Fruit fly (Drosophila melanogaster) whole organism: ENCODE measurements around the gene CG31265.

ENCODE experiments used
- CG8478 ChIP-seq: fragments of >200 bp; optimal IDR thresholded peaks from 2 replicates; lab custom pipeline; 2018; ENCODE audit warnings: inconsistent platforms
- Dll ChIP-seq: fragments of >200 bp; optimal IDR thresholded peaks from 2 replicates; lab custom pipeline; 2017
- EcR ChIP-seq, 2 experiments: fragments of >200 bp; optimal IDR thresholded peaks; 2 replicates each; lab custom pipeline; 2017; ENCODE audit warnings: missing biosample characterization in 2 of 2, missing genetic modification characterization in 2 of 2, missing genetic modification reagents in 2 of 2
- pan ChIP-seq: fragments of >200 bp; optimal IDR thresholded peaks from 2 replicates; lab custom pipeline; 2017
- psq ChIP-seq: fragments of >200 bp; optimal IDR thresholded peaks from 2 replicates; lab custom pipeline; 2017
- usp ChIP-seq: fragments of >200 bp; optimal IDR thresholded peaks from 2 replicates; lab custom pipeline; 2017; ENCODE audit warnings: missing biosample characterization, missing genetic modification characterization, mixed read lengths

Gene CG31265

dm6 chr3R:17126838-17127237 lies 1.2 kb upstream of the CG31265 start, which contains the start of the genes CG17477 and CG31269:
Gene CG17477, minus strand, starts transcription at chr3R:17126938.
Gene CG31269, plus strand, starts transcription at chr3R:17127126.
- TF ChIP-seq psq (lab: Kevin White, UChicago) (no peak), pan (no peak), EcR (GFP tag; optimal IDR thresholded peaks at IDR 0.05; lab: Kevin White, UChicago) (no peak), Dll (lab: Kevin White, UChicago) (no peak), CG8478 (lab: Kevin White, UChicago) (no peak), usp (GFP tag; lab: Kevin White, UChicago) (no peak)

DNA sequence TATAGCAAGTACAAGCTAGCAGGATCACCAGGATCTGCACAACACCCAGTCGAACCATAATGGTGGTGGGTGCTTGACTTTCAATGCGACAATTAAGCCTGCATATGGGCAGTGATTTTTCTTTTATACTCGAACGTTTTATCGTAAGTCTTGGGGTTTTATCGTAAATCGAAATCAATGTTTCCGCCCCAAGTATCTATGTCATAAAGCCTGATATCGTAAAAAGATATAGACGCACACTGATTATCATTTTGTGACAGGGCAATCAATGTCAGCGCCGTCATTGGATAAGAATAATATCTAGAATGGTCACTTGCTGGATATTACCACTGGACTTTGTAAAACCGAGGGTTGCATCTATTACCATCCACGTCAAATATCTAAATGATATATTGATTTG lies 2.3 kb downstream of the CG31265 start, which contains the start of gene CG17475:
Gene CG17475 (minus strand): TSS at position 101 of the 400 bp plus-strand sequence.
- no peak for TF ChIP-seq usp (GFP tag; lab: Kevin White, UChicago)
- TF ChIP-seq EcR (GFP tag; optimal IDR thresholded peaks at IDR 0.05; lab: Kevin White, UChicago) = no peak
- TF ChIP-seq CG8478 (lab: Kevin White, UChicago) = no peak
- TF ChIP-seq psq (lab: Kevin White, UChicago) = no peak
- TF ChIP-seq pan = no peak
- no peak for TF ChIP-seq Dll (lab: Kevin White, UChicago)

dm6 chr3R:17132098-17132712 lies 4.2 kb downstream of the CG31265 start, which contains the start of the genes CG4053 and CG31266:
Gene CG4053, minus strand, starts transcription at chr3R:17132198.
Gene CG31266, plus strand, starts transcription at chr3R:17132662.
- TF ChIP-seq EcR (GFP tag; optimal IDR thresholded peaks at IDR 0.05; lab: Kevin White, UChicago) = no peak
- no peak for TF ChIP-seq usp (GFP tag; lab: Kevin White, UChicago)
- no peak for TF ChIP-seq pan
- TF ChIP-seq CG8478 (lab: Kevin White, UChicago) = no peak
- no peak for TF ChIP-seq psq (lab: Kevin White, UChicago)
- TF ChIP-seq Dll (lab: Kevin White, UChicago) = no peak

dm6 chr3R:17133897-17134296 lies 5.9 kb downstream of the CG31265 start, which contains the start of gene CG31267:
Gene CG31267, plus strand, starts transcription at chr3R:17134197.
- TF ChIP-seq usp (GFP tag; lab: Kevin White, UChicago) (no peak), EcR (GFP tag; optimal IDR thresholded peaks at IDR 0.05; lab: Kevin White, UChicago) (no peak), psq (lab: Kevin White, UChicago) (no peak), CG8478 (lab: Kevin White, UChicago) (no peak), pan (no peak), Dll (lab: Kevin White, UChicago) (no peak)

- TF ChIP-seq Dll (lab: Kevin White, UChicago) (no peak), EcR (GFP tag; optimal IDR thresholded peaks at IDR 0.05; lab: Kevin White, UChicago) (no peak), psq (lab: Kevin White, UChicago) (no peak), pan (no peak), usp (GFP tag; lab: Kevin White, UChicago) (no peak), CG8478 (lab: Kevin White, UChicago) (no peak)
These were observed 7.7 kb downstream of the CG31265 start, which contains the start of gene CG5246 for dm6 chr3R:17135747-17136146. Gene CG5246, plus strand, starts transcription at chr3R:17136111.

DNA sequence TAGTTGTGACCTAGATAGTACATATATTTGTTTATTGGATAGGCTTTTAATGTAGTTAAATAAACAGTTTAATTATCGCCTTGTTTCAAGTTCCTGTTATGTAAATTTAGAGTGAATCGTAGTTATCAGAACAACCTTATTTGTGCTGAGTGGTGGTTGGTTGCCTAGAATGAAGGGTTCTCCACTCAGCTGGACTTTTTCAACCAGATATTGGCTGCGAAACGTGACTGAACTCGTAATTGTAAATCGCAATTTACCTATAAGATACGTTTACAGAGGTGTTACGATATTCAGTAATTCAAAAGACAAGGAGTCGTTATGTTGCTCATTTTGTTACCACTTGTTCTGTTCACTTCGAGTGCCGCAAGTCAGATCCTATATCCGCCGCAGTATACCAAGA lies 9.6 kb downstream of the CG31265 start, which contains the start of gene CG5255:
Gene CG5255 (plus strand): TSS at position 301 of the 400 bp plus-strand sequence.
- TF ChIP-seq CG8478 (lab: Kevin White, UChicago) (no peak), usp (GFP tag; lab: Kevin White, UChicago) (no peak), psq (lab: Kevin White, UChicago) (no peak), Dll (lab: Kevin White, UChicago) (no peak), pan (no peak), EcR (GFP tag; optimal IDR thresholded peaks at IDR 0.05; lab: Kevin White, UChicago) (no peak)

- TF ChIP-seq Dll (lab: Kevin White, UChicago) (no peak), psq (lab: Kevin White, UChicago) (no peak), CG8478 (lab: Kevin White, UChicago) (no peak), usp (GFP tag; lab: Kevin White, UChicago) (no peak), EcR (GFP tag; optimal IDR thresholded peaks at IDR 0.05; lab: Kevin White, UChicago) (no peak), pan (no peak)
These were observed 10.7 kb downstream of the CG31265 start, which contains the start of gene CG5265 for dm6 chr3R:17138699-17139098. Gene CG5265, plus strand, starts transcription at chr3R:17138999.

DNA sequence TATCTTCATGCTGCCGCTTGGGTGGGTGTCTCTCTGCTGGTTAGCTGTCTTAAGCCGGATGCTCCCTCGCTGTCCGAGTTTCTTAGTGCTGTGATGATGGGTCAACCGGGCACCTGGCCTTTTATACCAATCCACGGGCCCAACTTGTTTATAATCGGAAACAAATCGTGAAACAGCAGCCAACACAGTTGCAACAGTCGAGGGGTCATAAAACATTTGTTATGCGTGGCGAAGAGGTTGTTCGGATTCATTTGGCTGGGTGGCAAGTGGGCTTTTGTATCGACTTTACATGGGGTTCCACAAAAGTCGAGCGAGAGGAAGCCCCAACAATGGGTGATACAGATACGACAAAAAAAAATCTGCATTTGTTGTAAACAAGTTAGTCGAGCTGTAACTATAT lies 14.3 kb downstream of the CG31265 start, which contains the start of gene TwdlW:
Gene TwdlW (minus strand): TSS at position 101 of the 400 bp plus-strand sequence.
- no peak for TF ChIP-seq usp (GFP tag; lab: Kevin White, UChicago)

DNA sequence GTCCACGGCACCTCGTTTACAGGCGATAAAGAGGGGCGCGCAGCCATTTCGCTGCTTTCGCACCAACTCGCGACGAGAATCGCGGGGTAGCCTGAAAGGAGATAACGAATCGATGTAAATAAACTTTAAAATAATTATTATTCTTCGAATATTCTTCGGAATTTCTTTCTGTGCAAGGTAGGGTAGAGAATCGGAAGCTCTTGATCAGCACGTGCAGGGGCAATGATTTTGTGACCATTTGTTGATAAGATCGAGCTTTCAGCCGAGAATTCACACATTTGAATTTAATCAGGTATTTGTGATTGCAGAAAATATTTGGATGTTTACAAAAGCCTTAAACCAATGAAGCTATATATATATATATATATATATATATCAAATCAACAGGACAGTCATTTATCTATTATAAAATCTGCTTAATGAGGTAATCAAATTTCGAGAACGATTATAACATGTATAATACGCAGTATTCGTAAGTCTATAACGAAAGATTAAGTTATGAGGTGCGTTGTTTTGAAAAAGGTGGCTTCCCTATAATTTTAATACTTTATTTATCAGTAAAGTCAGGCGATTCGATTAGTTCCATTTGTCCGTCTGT lies 19.7 kb downstream of the CG31265 start:
- TF ChIP-seq Dll (lab: Kevin White, UChicago) (no peak), EcR (GFP tag; optimal IDR thresholded peaks at IDR 0.05; lab: Kevin White, UChicago) (no peak), psq (lab: Kevin White, UChicago) (no peak), usp (GFP tag; lab: Kevin White, UChicago) (no peak), CG8478 (lab: Kevin White, UChicago) (no peak), pan (no peak)

DNA sequence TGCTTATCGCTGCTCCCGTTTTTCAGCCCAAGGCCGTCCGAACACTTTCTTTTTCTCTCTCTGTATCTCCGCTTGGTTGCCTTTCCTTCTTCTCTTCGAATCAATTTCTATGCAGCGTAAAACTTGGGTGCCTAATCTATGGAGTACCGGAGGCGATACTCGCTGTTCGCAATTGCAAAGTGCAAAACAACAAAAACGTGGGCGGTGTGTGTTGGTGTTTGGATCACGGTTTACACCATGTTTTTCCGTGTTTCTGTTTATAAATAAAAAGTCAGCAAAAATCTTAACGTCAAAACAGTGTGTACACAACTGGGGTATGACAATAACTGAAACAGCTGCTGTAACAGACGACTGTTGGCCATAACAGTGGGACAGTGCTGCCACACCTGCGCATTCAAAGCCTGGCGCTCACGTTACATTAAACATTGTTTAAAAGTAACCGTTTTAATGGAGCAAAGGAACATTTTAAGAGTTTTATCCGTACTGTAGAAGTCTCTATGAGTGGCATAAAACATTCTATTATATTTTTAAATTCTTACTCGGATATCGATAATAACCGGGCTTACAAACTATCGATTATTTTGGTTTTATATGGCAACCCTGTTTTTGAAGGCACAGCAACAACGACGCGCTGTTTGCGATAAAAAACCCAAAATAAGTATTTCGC lies 21.2 kb downstream of the CG31265 start, which contains the start of the genes m-cup and Det:
Gene m-cup (minus strand): TSS at position 333 of the 667 bp plus-strand sequence.
Gene Det (plus strand): TSS at position 588 of the 667 bp plus-strand sequence.
- TF ChIP-seq usp (GFP tag; lab: Kevin White, UChicago) (no peak), EcR (GFP tag; optimal IDR thresholded peaks at IDR 0.05; lab: Kevin White, UChicago) (no peak), pan (no peak), psq (lab: Kevin White, UChicago) (no peak), Dll (lab: Kevin White, UChicago) (no peak), CG8478 (lab: Kevin White, UChicago) (no peak)

dm6 chr3R:17150287-17150686 lies 22.3 kb downstream of the CG31265 start, which contains the start of gene Smug:
Gene Smug, plus strand, starts transcription at chr3R:17150587.
- TF ChIP-seq psq (lab: Kevin White, UChicago) = no peak
- no peak for TF ChIP-seq Dll (lab: Kevin White, UChicago)
- no peak for TF ChIP-seq EcR (GFP tag; optimal IDR thresholded peaks at IDR 0.05; lab: Kevin White, UChicago)
- TF ChIP-seq CG8478 (lab: Kevin White, UChicago) = no peak
